Worm (Caenorhabditis elegans): ENCODE data around the gene F29A7.3.

DNA sequence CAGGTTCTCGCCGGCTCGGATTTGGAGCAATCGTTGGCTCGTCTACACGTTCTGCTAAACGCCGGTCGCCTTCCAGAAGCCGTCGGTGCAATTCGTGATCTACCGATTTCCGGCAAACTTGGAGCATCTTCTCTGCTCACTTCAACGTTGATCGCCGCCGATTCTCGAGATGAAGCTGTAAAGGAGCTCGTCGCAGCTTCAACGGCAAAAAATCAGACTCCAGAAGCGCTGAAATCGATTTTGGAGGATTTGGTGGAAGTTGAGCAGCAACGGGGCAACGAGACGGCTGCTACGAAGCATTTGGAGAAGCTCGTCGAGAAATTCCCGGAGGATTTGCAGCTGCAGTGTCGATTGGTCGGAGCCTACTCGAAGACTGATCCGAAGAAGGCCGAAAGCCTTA, 38.6 kb downstream of the F29A7.3 start:
- TF ChIP-seq dmd-6 (GFP tag; IDR thresholded peaks at IDR 0.05) (no peak), ztf-11 (tag; optimal IDR thresholded peaks at IDR 0.05) (no peak), unc-62 (GFP tag; optimal IDR thresholded peaks at IDR 0.05 in 1 of 2) (no peak), unc-62 (tag; optimal IDR thresholded peaks at IDR 0.05) (no peak)

Measured in whole organism, L4 larva.